Fruit fly (Drosophila melanogaster): ENCODE results near the gene CG32407.

CG32407 gene

dm6 chr3L:5950467-5950866, 28.6 kb downstream of the CG32407 start, which contains the start of gene Egfrap (continued):
- TF ChIP-seq CG10654 (GFP tag; optimal IDR thresholded peaks at IDR 0.05), result no peak
- 0 out of 3 replicates have a peak, but pooled peaks have one; percentile 39 for TF ChIP-seq CG6175 (GFP tag; IDR thresholded peaks at IDR 0.05)
- peak in 1 of 2 experiments; percentile 31 for TF ChIP-seq bsh (GFP tag; optimal IDR thresholded peaks at IDR 0.05)
- TF ChIP-seq Jarid2 (GFP tag; optimal IDR thresholded peaks at IDR 0.05), result peak; percentile 66
- no peak for TF ChIP-seq caup (GFP tag; optimal IDR thresholded peaks at IDR 0.05; ENCODE audit: severe bottlenecking)
- no peak for TF ChIP-seq D19B (GFP tag; optimal IDR thresholded peaks at IDR 0.05)
- no peak for TF ChIP-seq dati (GFP tag; IDR thresholded peaks at IDR 0.05)
- TF ChIP-seq CG11504 (tag; optimal IDR thresholded peaks at IDR 0.05), result peak; percentile 98
- no peak for TF ChIP-seq br (optimal IDR thresholded peaks at IDR 0.05)
- no peak for TF ChIP-seq crc (GFP tag; optimal IDR thresholded peaks at IDR 0.05)
- TF ChIP-seq zen2 (GFP tag; IDR thresholded peaks at IDR 0.05; ENCODE audit: partially characterized antibody), result 0 out of 3 replicates have a peak, but pooled peaks have one; percentile 20

- TF ChIP-seq Ada2b (GFP tag; IDR thresholded peaks at IDR 0.05) (no peak), odd (GFP tag; optimal IDR thresholded peaks at IDR 0.05) (no peak), bab2 (GFP tag; optimal IDR thresholded peaks at IDR 0.05) (no peak), PHDP (tag; optimal IDR thresholded peaks at IDR 0.05) (peak; percentile 12), CG15479 (GFP tag; optimal IDR thresholded peaks at IDR 0.05) (peak; percentile 61), NK7.1 (GFP tag; optimal IDR thresholded peaks at IDR 0.05) (no peak), unpg (GFP tag; optimal IDR thresholded peaks at IDR 0.05) (peak; percentile 33), lab (GFP tag; optimal IDR thresholded peaks at IDR 0.05) (no peak), schlank (tag; optimal IDR thresholded peaks at IDR 0.05) (no peak), croc (GFP tag; conservative IDR thresholded peaks at IDR 0.05) (peak; percentile 36; the same call in 2 of the 3 replicates), ATbp (GFP tag; optimal IDR thresholded peaks at IDR 0.05) (peak; percentile 36), nmo (GFP tag; optimal IDR thresholded peaks at IDR 0.05) (peak; percentile 54), Rx (GFP tag; IDR thresholded peaks at IDR 0.05) (no peak), CG7556 (GFP tag; optimal IDR thresholded peaks at IDR 0.05) (peak; percentile 32), Drgx (GFP tag; IDR thresholded peaks at IDR 0.05) (peak; percentile 36; the same call in 1 of the 2 replicates), Hr3 (GFP tag; optimal IDR thresholded peaks at IDR 0.05) (no peak), rib (GFP tag; IDR thresholded peaks at IDR 0.05) (no peak), sug (tag; optimal IDR thresholded peaks at IDR 0.05) (no peak), CG14441 (GFP tag; IDR thresholded peaks at IDR 0.05) (no peak), CrebB (tag; optimal IDR thresholded peaks at IDR 0.05) (no peak), slou (GFP tag; optimal IDR thresholded peaks at IDR 0.05) (no peak), CG1832 (GFP tag; optimal IDR thresholded peaks at IDR 0.05) (no peak), CG17359 (tag; optimal IDR thresholded peaks at IDR 0.05) (peak; percentile 39), ssp (GFP tag; IDR thresholded peaks at IDR 0.05) (0 out of 2 replicates have a peak, but pooled peaks have one; percentile 23), eve (GFP tag; optimal IDR thresholded peaks at IDR 0.05) (peak in 1 of 2 experiments; percentile 8), Kr (GFP tag; optimal IDR thresholded peaks at IDR 0.05) (no peak), Bteb2 (GFP tag; optimal IDR thresholded peaks at IDR 0.05) (no peak), dimm (GFP tag; IDR thresholded peaks at IDR 0.05) (no peak), CG12299 (tag; optimal IDR thresholded peaks at IDR 0.05) (no peak), gro (GFP tag; optimal IDR thresholded peaks at IDR 0.05) (no peak), D19A (tag; optimal IDR thresholded peaks at IDR 0.05) (peak; percentile 54), CG6791 (GFP tag; IDR thresholded peaks at IDR 0.05; ENCODE audit: partially characterized antibody) (no peak), CG11695 (GFP tag; IDR thresholded peaks at IDR 0.05) (no peak), aop (GFP tag; IDR thresholded peaks at IDR 0.05) (no peak), ind (GFP tag; optimal IDR thresholded peaks at IDR 0.05) (no peak), wor (GFP tag; IDR thresholded peaks at IDR 0.05) (no peak), gsb-n (tag; optimal IDR thresholded peaks at IDR 0.05) (peak; percentile 43), Ptx1 (GFP tag; IDR thresholded peaks at IDR 0.05) (peak; percentile 19; the same call in 1 of the 2 replicates), al (GFP tag; IDR thresholded peaks at IDR 0.05) (no peak), CG12104 (GFP tag; optimal IDR thresholded peaks at IDR 0.05) (no peak)
Observed at dm6 chr3L:5952132-5952531, 30.3 kb downstream of the CG32407 start.

All from whole organism, embryonic.